Worm (Caenorhabditis elegans) whole organism, young adult: Measurements from ENCODE around the gene ZC518.8.

Experiments used
- B0035.1 ChIP-seq: sonication (generic microtip); optimal IDR thresholded peaks from 2 replicates; lab custom pipeline; 2016; ENCODE audit warnings: missing genetic modification characterization, mild to moderate bottlenecking, missing compliant biosample characterization, missing genotype, missing genetic modification reagents
- D2030.7 ChIP-seq: fragments of 200-800 bp; sonication (Bioruptor generic); IDR thresholded peaks from 2 replicates; pipeline ENCODE4 v1.3.6; 2022; ENCODE audit warnings: missing genetic modification reagents, missing genetic modification characterization, missing compliant biosample characterization
- F10E7.11 ChIP-seq: sonication (generic microtip); optimal IDR thresholded peaks from 2 replicates; lab custom pipeline; 2017; ENCODE audit warnings: mild to moderate bottlenecking, missing genetic modification characterization, moderate library complexity, missing compliant biosample characterization
- F23B12.7 ChIP-seq: sonication (generic microtip); optimal IDR thresholded peaks from 2 replicates; lab custom pipeline; 2017; ENCODE audit warnings: missing genetic modification characterization, mild to moderate bottlenecking, missing compliant biosample characterization, antibody characterized with exemption, moderate library complexity; ENCODE audit not compliant: insufficient read depth
- F57A8.1 ChIP-seq: fragments of 200-800 bp; sonication (Bioruptor generic); optimal IDR thresholded peaks from 2 replicates; lab custom pipeline; 2018; ENCODE audit warnings: mild to moderate bottlenecking, missing genetic modification characterization, moderate library complexity, missing compliant biosample characterization
- Y53G8AR.9 ChIP-seq: fragments of 200-800 bp; sonication (Bioruptor generic); conservative IDR thresholded peaks from 2 replicates; pipeline ENCODE4 v1.3.6; 2022; ENCODE audit warnings: missing genetic modification reagents, missing genetic modification characterization, missing compliant biosample characterization
- akir-1 ChIP-seq: fragments of 200-800 bp; sonication (Bioruptor generic); optimal IDR thresholded peaks from 2 replicates; lab custom pipeline; 2018; ENCODE audit warnings: mild to moderate bottlenecking, missing genetic modification characterization, moderate library complexity, missing compliant biosample characterization
- aptf-3 ChIP-seq: fragments of 200-800 bp; sonication (Bioruptor generic); IDR thresholded peaks from 2 replicates; pipeline ENCODE4 v1.3.6; 2022; ENCODE audit warnings: missing genetic modification characterization, missing compliant biosample characterization
- attf-5 ChIP-seq: fragments of 200-800 bp; sonication (Bioruptor generic); optimal IDR thresholded peaks from 2 replicates; lab custom pipeline; 2018; ENCODE audit warnings: mild to moderate bottlenecking, missing genetic modification characterization, missing compliant biosample characterization
- bed-1 ChIP-seq: fragments of 200-800 bp; sonication (Bioruptor generic); IDR thresholded peaks from 2 replicates; pipeline ENCODE4 v1.3.6; 2022; ENCODE audit warnings: missing genetic modification reagents, missing genetic modification characterization, missing compliant biosample characterization
- cebp-2 ChIP-seq: fragments of 200-800 bp; sonication (Bioruptor generic); IDR thresholded peaks from 2 replicates; pipeline ENCODE4 v1.3.6; 2022; ENCODE audit warnings: missing genetic modification characterization, missing compliant biosample characterization
- ceh-27 ChIP-seq: fragments of 200-800 bp; sonication (Bioruptor generic); optimal IDR thresholded peaks from 2 replicates; lab custom pipeline; 2018; ENCODE audit warnings: mild to moderate bottlenecking, missing genetic modification characterization, moderate library complexity, missing compliant biosample characterization
- die-1 ChIP-seq: sonication (generic microtip); optimal IDR thresholded peaks from 2 replicates; lab custom pipeline; 2016; ENCODE audit warnings: missing genotype, mild to moderate bottlenecking, missing genetic modification characterization, missing compliant biosample characterization
- egl-18 ChIP-seq: fragments of 200-800 bp; sonication (Bioruptor generic); IDR thresholded peaks from 2 replicates; pipeline ENCODE4 v1.3.6; 2022; ENCODE audit warnings: missing genetic modification reagents, missing genetic modification characterization, missing compliant biosample characterization
- ekl-4 ChIP-seq: fragments of 200-800 bp; sonication (Bioruptor generic); IDR thresholded peaks from 2 replicates; pipeline ENCODE4 v1.3.6; 2022; ENCODE audit warnings: missing genetic modification reagents, missing genetic modification characterization, missing compliant biosample characterization
- hlh-12 ChIP-seq: sonication (generic microtip); optimal IDR thresholded peaks from 2 replicates; lab custom pipeline; 2016; ENCODE audit warnings: missing genetic modification characterization, missing compliant biosample characterization
- hmg-20 ChIP-seq: fragments of 200-800 bp; sonication (Bioruptor generic); IDR thresholded peaks from 2 replicates; pipeline ENCODE4 v1.3.6; 2022; ENCODE audit warnings: missing genetic modification reagents, missing genetic modification characterization, missing compliant biosample characterization
- lag-1 ChIP-seq: fragments of 200-800 bp; sonication (Bioruptor generic); IDR thresholded peaks from 2 replicates; pipeline ENCODE4 v1.3.6; 2022; ENCODE audit warnings: missing genetic modification reagents, missing genetic modification characterization, missing compliant biosample characterization
- let-526 ChIP-seq: fragments of 200-800 bp; sonication (Bioruptor generic); IDR thresholded peaks from 2 replicates; pipeline ENCODE4 v1.3.6; 2022; ENCODE audit warnings: missing genetic modification reagents, missing genetic modification characterization, missing compliant biosample characterization
- let-607 ChIP-seq, 2 experiments: fragments of 200-800 bp in 1 of 2; sonication (Bioruptor generic) in 1 of 2; sonication (generic microtip) in 1 of 2; optimal IDR thresholded peaks; 2 replicates each; lab custom pipeline; 2016 to 2018; ENCODE audit warnings: mild to moderate bottlenecking in 2 of 2, missing compliant biosample characterization in 2 of 2, missing genetic modification characterization in 2 of 2, moderate library complexity in 2 of 2, missing genotype in 1 of 2
- lin-26 ChIP-seq: fragments of 200-800 bp; sonication (Bioruptor generic); IDR thresholded peaks from 2 replicates; pipeline ENCODE4 v1.3.6; 2022; ENCODE audit warnings: missing genetic modification reagents, missing genetic modification characterization, missing compliant biosample characterization
- lin-35 ChIP-seq, 3 experiments: fragments of 150-350 bp in 2 of 3; sonication (generic microtip) in 1 of 3; optimal IDR thresholded peaks; 2 replicates each; lab custom pipeline; 2014 to 2018; ENCODE audit warnings: missing biosample characterization in 3 of 3, missing genetic modification characterization in 3 of 3, missing genetic modification reagents in 3 of 3
- lin-40 ChIP-seq: sonication (generic microtip); optimal IDR thresholded peaks from 2 replicates; lab custom pipeline; 2016; ENCODE audit warnings: missing genetic modification characterization, mild to moderate bottlenecking, missing compliant biosample characterization, missing genotype, missing genetic modification reagents
- lin-54 ChIP-seq: fragments of 200-800 bp; sonication (Bioruptor generic); optimal IDR thresholded peaks from 2 replicates; lab custom pipeline; 2018; ENCODE audit warnings: mild to moderate bottlenecking, missing genetic modification characterization, missing compliant biosample characterization
- lir-1 ChIP-seq: fragments of 200-800 bp; sonication (Bioruptor generic); conservative IDR thresholded peaks from 2 replicates; pipeline ENCODE4 v1.3.6; 2022; ENCODE audit warnings: missing genetic modification reagents, missing genetic modification characterization, missing compliant biosample characterization
- lsy-27 ChIP-seq: sonication (generic microtip); optimal IDR thresholded peaks from 2 replicates; lab custom pipeline; 2017; ENCODE audit warnings: missing genetic modification characterization, mild to moderate bottlenecking, missing compliant biosample characterization, antibody characterized with exemption, missing genotype, borderline replicate concordance; ENCODE audit not compliant: insufficient read depth
- madf-10 ChIP-seq: sonication (generic microtip); optimal IDR thresholded peaks from 2 replicates; lab custom pipeline; 2016; ENCODE audit warnings: mild to moderate bottlenecking, missing genetic modification characterization, missing compliant biosample characterization
- mel-28 ChIP-seq: sonication (generic microtip); optimal IDR thresholded peaks from 2 replicates; lab custom pipeline; 2016; ENCODE audit warnings: borderline replicate concordance, mild to moderate bottlenecking, missing genetic modification characterization, missing compliant biosample characterization
- nhr-80 ChIP-seq: sonication (generic microtip); optimal IDR thresholded peaks from 2 replicates; lab custom pipeline; 2016; ENCODE audit warnings: missing genetic modification characterization, missing compliant biosample characterization
- pbrm-1 ChIP-seq: fragments of 200-800 bp; sonication (Bioruptor generic); IDR thresholded peaks from 2 replicates; pipeline ENCODE4 v1.3.6; 2022; ENCODE audit warnings: missing genetic modification reagents, missing genetic modification characterization, missing compliant biosample characterization
- repo-1 ChIP-seq: sonication (generic microtip); optimal IDR thresholded peaks from 2 replicates; lab custom pipeline; 2017; ENCODE audit warnings: mild to moderate bottlenecking, missing genetic modification characterization, missing compliant biosample characterization
- sdz-38 ChIP-seq: sonication (generic microtip); optimal IDR thresholded peaks from 2 replicates; lab custom pipeline; 2016; ENCODE audit warnings: missing genotype, missing genetic modification characterization, missing compliant biosample characterization
- snpc-3.4 ChIP-seq: sonication (generic microtip); optimal IDR thresholded peaks from 2 replicates; lab custom pipeline; 2017; ENCODE audit warnings: missing genetic modification characterization, mild to moderate bottlenecking, missing compliant biosample characterization, antibody characterized with exemption, moderate library complexity, missing genotype, missing genetic modification reagents
- snpc-4 ChIP-seq, 5 experiments: fragments of 150-350 bp in 1 of 5; sonication (generic microtip) in 4 of 5; optimal IDR thresholded peaks; 2 replicates each; lab custom pipeline; 2014 to 2018; ENCODE audit warnings: missing genetic modification characterization in 5 of 5, missing biosample characterization in 3 of 5, antibody characterized with exemption in 2 of 5, mild to moderate bottlenecking in 2 of 5, missing compliant biosample characterization in 2 of 5, missing genotype in 2 of 5, moderate library complexity in 2 of 5, missing genetic modification reagents in 1 of 5
- somi-1 ChIP-seq: fragments of 200-800 bp; sonication (Bioruptor generic); optimal IDR thresholded peaks from 2 replicates; lab custom pipeline; 2018; ENCODE audit warnings: mild to moderate bottlenecking, missing genetic modification characterization, missing compliant biosample characterization
- tbp1 ChIP-seq: fragments of 200-800 bp; sonication (Bioruptor generic); optimal IDR thresholded peaks from 2 replicates; lab custom pipeline; 2018; ENCODE audit warnings: mild to moderate bottlenecking, missing genetic modification characterization, missing compliant biosample characterization
- unc-62 ChIP-seq: fragments of 150-350 bp; optimal IDR thresholded peaks from 2 replicates; lab custom pipeline; 2014; ENCODE audit warnings: missing biosample characterization, missing genetic modification reagents, missing genetic modification characterization
- zfh-2 ChIP-seq: fragments of 200-800 bp; sonication (Bioruptor generic); conservative IDR thresholded peaks from 2 replicates; pipeline ENCODE4 v1.3.6; 2022; ENCODE audit warnings: missing genetic modification reagents, missing genetic modification characterization, missing compliant biosample characterization
- ztf-18 ChIP-seq: sonication (generic microtip); optimal IDR thresholded peaks from 2 replicates; lab custom pipeline; 2016; ENCODE audit warnings: missing genotype, mild to moderate bottlenecking, missing genetic modification characterization, missing compliant biosample characterization
- ztf-28 ChIP-seq: fragments of 200-800 bp; sonication (Bioruptor generic); IDR thresholded peaks from 2 replicates; pipeline ENCODE4 v1.3.6; 2022; ENCODE audit warnings: missing genetic modification reagents, missing genetic modification characterization, missing compliant biosample characterization
- ztf-3 ChIP-seq: fragments of 200-800 bp; sonication (Bioruptor generic); optimal IDR thresholded peaks from 2 replicates; lab custom pipeline; 2018; ENCODE audit warnings: mild to moderate bottlenecking, missing genetic modification characterization, missing compliant biosample characterization

Gene ZC518.8

ce11 chrIV:12361392-12362092 is at the start of gene ZC518.8, which contains the start of gene ccr-4:
Gene ZC518.8 (minus strand): TSS chrIV:12361908.
Gene ccr-4 (plus strand): TSS chrIV:12361542.
- TF ChIP-seq D2030.7 (GFP tag; lab: Robert Waterston, UW) (0 out of 2 replicates have a peak, but pooled peaks have one; percentile 16), lin-40 (tag; lab: Kevin White, UChicago) (no peak), snpc-4 (GFP tag; optimal IDR thresholded peaks at IDR 0.05; lab: Kevin White, UChicago) (no peak), snpc-4 (tag; optimal IDR thresholded peaks at IDR 0.05; lab: Kevin White, UChicago) (no peak), egl-18 (GFP tag; lab: Robert Waterston, UW) (no peak), F10E7.11 (tag; lab: Kevin White, UChicago) (no peak), lag-1 (GFP tag; lab: Robert Waterston, UW) (no peak), madf-10 (tag; lab: Kevin White, UChicago) (no peak), somi-1 (GFP tag; lab: Kevin White, UChicago) (no peak), ceh-27 (no peak), repo-1 (no peak), let-526 (no peak), akir-1 (no peak), hmg-20 (no peak), lin-26 (GFP tag; lab: Robert Waterston, UW) (0 out of 2 replicates have a peak, but pooled peaks have one; percentile 50), sdz-38 (no peak), aptf-3 (GFP tag; lab: Robert Waterston, UW) (0 out of 2 replicates have a peak, but pooled peaks have one; percentile 34), B0035.1 (no peak), unc-62 (GFP tag; lab: Kevin White, UChicago) (no peak), die-1 (tag; lab: Kevin White, UChicago) (no peak), pbrm-1 (no peak), bed-1 (GFP tag; lab: Robert Waterston, UW) (0 out of 2 replicates have a peak, but pooled peaks have one; percentile 67), ztf-28 (0 out of 2 replicates have a peak, but pooled peaks have one; percentile 32), mel-28 (tag; lab: Kevin White, UChicago) (no peak), zfh-2 (GFP tag; lab: Robert Waterston, UW) (peak; percentile 47; the same call in 1 of the 2 replicates), tbp1 (GFP tag; lab: Kevin White, UChicago) (no peak), ztf-18 (tag; lab: Kevin White, UChicago) (no peak), attf-5 (GFP tag; lab: Kevin White, UChicago) (peak; percentile 52), hlh-12 (no peak), F23B12.7 (tag; lab: Kevin White, UChicago) (no peak), ekl-4 (GFP tag; lab: Robert Waterston, UW) (no peak), lsy-27 (tag; lab: Kevin White, UChicago) (no peak), nhr-80 (tag; lab: Kevin White, UChicago) (peak; percentile 40), F57A8.1 (GFP tag; lab: Kevin White, UChicago) (no peak), cebp-2 (GFP tag; lab: Robert Waterston, UW) (0 out of 2 replicates have a peak, but pooled peaks have one; percentile 56), lin-54 (GFP tag; lab: Kevin White, UChicago) (peak; percentile 27), snpc-3.4 (no peak), lir-1 (GFP tag; lab: Robert Waterston, UW) (no peak), let-607 (tag; optimal IDR thresholded peaks at IDR 0.05; lab: Kevin White, UChicago) (peak; percentile 2 to 76), Y53G8AR.9 (GFP tag; lab: Robert Waterston, UW) (no peak), lin-35 (GFP tag; optimal IDR thresholded peaks at IDR 0.05; lab: Kevin White, UChicago) (no peak), ztf-3 (GFP tag; lab: Kevin White, UChicago) (no peak)
